Fruit fly (Drosophila melanogaster) whole organism, embryonic: Measurements from ENCODE around the gene CG11178.

Source experiments
- BEAF-32 ChIP-seq: fragments of 200-800 bp; sonication (Bioruptor generic); optimal IDR thresholded peaks from 3 replicates; lab custom pipeline; 2017; ENCODE audit warnings: missing biosample characterization, missing genetic modification characterization, mild to moderate bottlenecking, moderate library complexity, missing genetic modification reagents
- Blimp-1 ChIP-seq: fragments of 200-800 bp; sonication (Bioruptor generic); optimal IDR thresholded peaks from 3 replicates; lab custom pipeline; 2018; ENCODE audit warnings: missing biosample characterization, missing genetic modification characterization, mild to moderate bottlenecking, moderate library complexity, missing genetic modification reagents
- CG11247 ChIP-seq: fragments of 200-800 bp; sonication (Bioruptor generic); IDR thresholded peaks from 2 replicates; pipeline ENCODE4 v1.3.6; 2022; ENCODE audit warnings: missing biosample characterization, missing genetic modification characterization
- CG12071 ChIP-seq: fragments of 200-800 bp; sonication (Bioruptor generic); optimal IDR thresholded peaks from 3 replicates; lab custom pipeline; 2018; ENCODE audit warnings: missing biosample characterization, mild to moderate bottlenecking, missing genetic modification characterization
- CG12236 ChIP-seq: fragments of 200-800 bp; sonication (Bioruptor generic); optimal IDR thresholded peaks from 2 replicates; lab custom pipeline; 2016; ENCODE audit warnings: missing biosample characterization, missing genetic modification characterization
- CG12659 ChIP-seq: fragments of 200-800 bp; sonication (Bioruptor generic); optimal IDR thresholded peaks from 3 replicates; lab custom pipeline; 2017; ENCODE audit warnings: mild to moderate bottlenecking, missing biosample characterization, missing genetic modification reagents, missing genetic modification characterization
- CG13424 ChIP-seq: fragments of 200-800 bp; sonication (Bioruptor generic); optimal IDR thresholded peaks from 2 replicates; lab custom pipeline; 2019; ENCODE audit warnings: missing biosample characterization, mild to moderate bottlenecking, missing genetic modification characterization, moderate library complexity
- CG15011 ChIP-seq: fragments of 200-800 bp; sonication (Bioruptor generic); optimal IDR thresholded peaks from 3 replicates; lab custom pipeline; 2018; ENCODE audit warnings: missing biosample characterization, mild to moderate bottlenecking, missing genetic modification characterization
- CG15479 ChIP-seq: fragments of 200-800 bp; sonication (Bioruptor generic); optimal IDR thresholded peaks from 3 replicates; lab custom pipeline; 2019; ENCODE audit warnings: missing biosample characterization, mild to moderate bottlenecking, missing genetic modification characterization, moderate library complexity
- CG17361 ChIP-seq: fragments of 200-800 bp; sonication (Bioruptor generic); IDR thresholded peaks from 3 replicates; pipeline ENCODE4 v1.3.6; 2022; ENCODE audit warnings: missing biosample characterization, missing genetic modification characterization
- CG17612 ChIP-seq: fragments of 200-800 bp; sonication (Bioruptor generic); IDR thresholded peaks from 2 replicates; pipeline ENCODE4 v1.3.6; 2022; ENCODE audit warnings: missing biosample characterization, missing genetic modification characterization
- CG1792 ChIP-seq: fragments of 200-800 bp; sonication (Bioruptor generic); optimal IDR thresholded peaks from 2 replicates; lab custom pipeline; 2016; ENCODE audit warnings: missing biosample characterization, missing genetic modification characterization
- CG18011 ChIP-seq: fragments of 200-800 bp; sonication (Bioruptor generic); optimal IDR thresholded peaks from 2 replicates; lab custom pipeline; 2017; ENCODE audit warnings: missing biosample characterization, missing genetic modification characterization, mild to moderate bottlenecking, moderate library complexity, missing genotype
- CG30403 ChIP-seq: fragments of 200-800 bp; sonication (Bioruptor generic); optimal IDR thresholded peaks from 3 replicates; lab custom pipeline; 2016; ENCODE audit warnings: missing biosample characterization, missing genetic modification characterization
- CG33557 ChIP-seq: fragments of 200-800 bp; sonication (Bioruptor generic); optimal IDR thresholded peaks from 2 replicates; lab custom pipeline; 2019; ENCODE audit warnings: missing biosample characterization, mild to moderate bottlenecking, missing genetic modification characterization, moderate library complexity
- CG3838 ChIP-seq: fragments of 200-800 bp; sonication (Bioruptor generic); optimal IDR thresholded peaks from 3 replicates; lab custom pipeline; 2016; ENCODE audit warnings: missing biosample characterization, missing genetic modification characterization
- CG3995 ChIP-seq: fragments of 200-800 bp; sonication (Bioruptor generic); optimal IDR thresholded peaks from 3 replicates; lab custom pipeline; 2016; ENCODE audit warnings: missing biosample characterization, missing genetic modification characterization
- CG4730 ChIP-seq: fragments of 200-800 bp; sonication (Bioruptor generic); IDR thresholded peaks from 2 replicates; pipeline ENCODE4 v1.3.6; 2022; ENCODE audit warnings: missing biosample characterization, missing genetic modification characterization
- CG5180 ChIP-seq: fragments of 200-800 bp; sonication (Bioruptor generic); optimal IDR thresholded peaks from 3 replicates; lab custom pipeline; 2017; ENCODE audit warnings: missing biosample characterization, missing genetic modification characterization, mild to moderate bottlenecking, moderate library complexity, missing genetic modification reagents
- CG6689 ChIP-seq: fragments of 200-800 bp; sonication (Bioruptor generic); IDR thresholded peaks from 2 replicates; pipeline ENCODE4 v1.3.6; 2022; ENCODE audit warnings: missing biosample characterization, missing genetic modification characterization
- CG6791 ChIP-seq: fragments of 200-800 bp; sonication (Bioruptor generic); IDR thresholded peaks from 3 replicates; pipeline ENCODE4 v1.3.6; 2022; ENCODE audit warnings: missing biosample characterization, missing genetic modification characterization; ENCODE audit not compliant: partially characterized antibody
- CG6854 ChIP-seq: fragments of 200-800 bp; sonication (Bioruptor generic); optimal IDR thresholded peaks from 3 replicates; lab custom pipeline; 2017; ENCODE audit warnings: missing biosample characterization, mild to moderate bottlenecking, missing genetic modification characterization
- CG8388 ChIP-seq: fragments of 200-800 bp; sonication (Bioruptor generic); optimal IDR thresholded peaks from 2 replicates; lab custom pipeline; 2019; ENCODE audit warnings: missing biosample characterization, mild to moderate bottlenecking, missing genetic modification characterization, moderate library complexity
- CG9437 ChIP-seq: fragments of 200-800 bp; sonication (Bioruptor generic); optimal IDR thresholded peaks from 2 replicates; lab custom pipeline; 2018; ENCODE audit warnings: missing biosample characterization, mild to moderate bottlenecking, missing genetic modification characterization
- Dp ChIP-seq: fragments of 200-800 bp; sonication (Bioruptor generic); optimal IDR thresholded peaks from 2 replicates; lab custom pipeline; 2018; ENCODE audit warnings: missing biosample characterization, mild to moderate bottlenecking, missing genetic modification characterization, moderate library complexity
- E2f1 ChIP-seq: fragments of 200-800 bp; sonication (Bioruptor generic); IDR thresholded peaks from 2 replicates; pipeline ENCODE4 v1.3.6; 2022; ENCODE audit warnings: missing biosample characterization, missing genetic modification characterization
- Fer1 ChIP-seq: fragments of 200-800 bp; sonication (Bioruptor generic); optimal IDR thresholded peaks from 2 replicates; lab custom pipeline; 2017; ENCODE audit warnings: missing biosample characterization, mild to moderate bottlenecking, missing genetic modification characterization
- Meics ChIP-seq: fragments of 200-800 bp; sonication (Bioruptor generic); optimal IDR thresholded peaks from 2 replicates; lab custom pipeline; 2017; ENCODE audit warnings: missing biosample characterization, mild to moderate bottlenecking, missing genetic modification characterization
- Myb ChIP-seq: fragments of 200-800 bp; sonication (Bioruptor generic); optimal IDR thresholded peaks from 2 replicates; lab custom pipeline; 2016; ENCODE audit warnings: missing biosample characterization, missing genetic modification characterization
- Six4 ChIP-seq: fragments of 200-800 bp; sonication (Bioruptor generic); optimal IDR thresholded peaks from 2 replicates; lab custom pipeline; 2016; ENCODE audit warnings: missing biosample characterization, missing genetic modification characterization
- aop ChIP-seq: fragments of 200-800 bp; sonication (Bioruptor generic); IDR thresholded peaks from 2 replicates; pipeline ENCODE4 v1.3.6; 2022; ENCODE audit warnings: missing biosample characterization, missing genetic modification characterization
- ara ChIP-seq: fragments of 200-800 bp; sonication (Bioruptor generic); IDR thresholded peaks from 2 replicates; pipeline ENCODE4 v1.3.6; 2022; ENCODE audit warnings: missing biosample characterization, missing genetic modification characterization
- bcd ChIP-seq: fragments of 200-800 bp; sonication (Bioruptor generic); optimal IDR thresholded peaks from 2 replicates; lab custom pipeline; 2017; ENCODE audit warnings: missing biosample characterization, mild to moderate bottlenecking, missing genetic modification characterization
- caup ChIP-seq: fragments of 200-800 bp; sonication (Bioruptor generic); optimal IDR thresholded peaks from 3 replicates; lab custom pipeline; 2017; ENCODE audit warnings: missing biosample characterization, mild to moderate bottlenecking, missing genetic modification characterization, moderate library complexity; ENCODE audit not compliant: severe bottlenecking
- crol ChIP-seq: fragments of 200-800 bp; sonication (Bioruptor generic); IDR thresholded peaks from 2 replicates; pipeline ENCODE4 v1.3.6; 2022; ENCODE audit warnings: missing biosample characterization, missing genetic modification characterization
- emc ChIP-seq: fragments of 200-800 bp; sonication (Bioruptor generic); optimal IDR thresholded peaks from 2 replicates; lab custom pipeline; 2016; ENCODE audit warnings: missing biosample characterization, missing genetic modification characterization
- gcm ChIP-seq: fragments of 200-800 bp; sonication (Bioruptor generic); optimal IDR thresholded peaks from 2 replicates; lab custom pipeline; 2019; ENCODE audit warnings: missing biosample characterization, mild to moderate bottlenecking, missing genetic modification characterization, moderate library complexity
- jumu ChIP-seq: fragments of 200-800 bp; sonication (Bioruptor generic); optimal IDR thresholded peaks from 3 replicates; lab custom pipeline; 2016; ENCODE audit warnings: missing biosample characterization, missing genetic modification characterization
- kni ChIP-seq: fragments of 200-800 bp; sonication (Bioruptor generic); optimal IDR thresholded peaks from 3 replicates; lab custom pipeline; 2017; ENCODE audit warnings: mild to moderate bottlenecking, missing biosample characterization, missing genetic modification reagents, missing genetic modification characterization
- ro ChIP-seq: fragments of 200-800 bp; sonication (Bioruptor generic); IDR thresholded peaks from 2 replicates; pipeline ENCODE4 v1.3.6; 2022; ENCODE audit warnings: missing biosample characterization, missing genetic modification characterization
- sob ChIP-seq: fragments of 200-800 bp; sonication (Bioruptor generic); IDR thresholded peaks from 2 replicates; pipeline ENCODE4 v1.3.6; 2022; ENCODE audit warnings: missing biosample characterization, missing genetic modification characterization
- tap ChIP-seq: fragments of 200-800 bp; optimal IDR thresholded peaks from 3 replicates; lab custom pipeline; 2019; ENCODE audit warnings: missing biosample characterization, mild to moderate bottlenecking, missing genetic modification characterization, moderate library complexity
- tin ChIP-seq: fragments of 200-800 bp; sonication (Bioruptor generic); optimal IDR thresholded peaks from 3 replicates; lab custom pipeline; 2016; ENCODE audit warnings: missing biosample characterization, missing genetic modification characterization
- toy ChIP-seq: fragments of 200-800 bp; sonication (Bioruptor generic); IDR thresholded peaks from 2 replicates; pipeline ENCODE4 v1.3.6; 2022; ENCODE audit warnings: missing biosample characterization, missing genetic modification characterization
- trem ChIP-seq: fragments of 200-800 bp; optimal IDR thresholded peaks from 3 replicates; lab custom pipeline; 2019; ENCODE audit warnings: missing biosample characterization, mild to moderate bottlenecking, missing genetic modification characterization, moderate library complexity
- ttk ChIP-seq: fragments of 200-800 bp; sonication (Bioruptor generic); IDR thresholded peaks from 2 replicates; pipeline ENCODE4 v2.1.2; 2022; ENCODE audit warnings: missing biosample characterization, missing genetic modification characterization
- unc-4 ChIP-seq: fragments of 200-800 bp; sonication (Bioruptor generic); IDR thresholded peaks from 2 replicates; pipeline ENCODE4 v1.3.6; 2022; ENCODE audit warnings: missing biosample characterization, missing genetic modification characterization; ENCODE audit not compliant: partially characterized antibody
- unpg ChIP-seq: fragments of 200-800 bp; sonication (Bioruptor generic); optimal IDR thresholded peaks from 3 replicates; lab custom pipeline; 2018; ENCODE audit warnings: missing biosample characterization, mild to moderate bottlenecking, missing genetic modification characterization, moderate library complexity
- zen ChIP-seq: fragments of 200-800 bp; sonication (Bioruptor generic); optimal IDR thresholded peaks from 3 replicates; lab custom pipeline; 2018; ENCODE audit warnings: missing biosample characterization, mild to moderate bottlenecking, missing genetic modification characterization, moderate library complexity

Gene CG11178

DNA sequence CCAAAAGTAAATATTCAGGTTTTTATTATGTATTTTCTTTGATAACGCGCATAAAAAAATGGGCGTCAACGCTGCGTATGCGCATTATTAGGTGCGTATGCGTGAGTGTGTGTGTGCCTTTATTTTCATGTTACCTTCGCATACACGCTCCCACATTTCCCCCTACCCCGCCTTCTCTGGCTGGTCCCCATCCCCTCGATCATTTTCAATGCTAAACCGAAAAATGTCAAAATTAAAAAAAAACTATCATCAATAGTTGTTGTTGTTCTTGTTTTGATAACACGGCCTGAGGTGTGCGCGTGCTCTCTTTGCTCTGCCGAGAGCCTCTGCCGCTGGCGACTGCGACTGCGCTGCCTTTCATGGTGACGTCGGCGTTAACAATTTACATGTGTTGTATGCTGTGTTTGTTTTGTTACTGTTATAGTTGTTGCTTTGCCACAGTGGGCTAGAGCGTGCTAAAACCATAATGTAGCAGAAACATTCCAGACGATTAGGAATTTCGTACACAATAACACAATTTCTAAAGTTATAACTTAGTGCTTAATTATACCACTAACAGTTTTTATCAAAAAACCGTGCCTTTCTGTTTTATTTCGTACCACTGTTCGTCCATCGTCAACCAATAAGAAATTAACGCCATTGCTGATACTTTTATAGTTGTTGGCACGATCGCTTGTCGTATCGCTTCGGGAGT lies 34.7 kb downstream of the CG11178 start (continued):
- TF ChIP-seq CG6854 (GFP tag; lab: Kevin White, UChicago): peak; percentile 98
- peak; percentile 80 for TF ChIP-seq CG3995 (GFP tag; lab: Kevin White, UChicago)
- TF ChIP-seq CG4730 (GFP tag; lab: Robert Waterston, UW): peak; percentile 99
- peak; percentile 93 for TF ChIP-seq CG5180
- TF ChIP-seq CG11247 (GFP tag; lab: Robert Waterston, UW): peak; percentile 99
- peak; percentile 95 for TF ChIP-seq aop (GFP tag; lab: Robert Waterston, UW)
- peak; percentile 98 for TF ChIP-seq gcm (GFP tag; lab: Kevin White, UChicago)
- peak; percentile 99 for TF ChIP-seq unpg
- peak; percentile 98 for TF ChIP-seq CG30403 (GFP tag; lab: Kevin White, UChicago)
- peak; percentile 93 for TF ChIP-seq CG9437 (GFP tag; lab: Kevin White, UChicago)
- peak; percentile 99 for TF ChIP-seq CG6689 (GFP tag; lab: Robert Waterston, UW)
- peak; percentile 97 for TF ChIP-seq CG8388 (GFP tag; lab: Kevin White, UChicago)
- TF ChIP-seq bcd: peak; percentile 98
- TF ChIP-seq emc: peak; percentile 96
- peak; percentile 98 for TF ChIP-seq Six4
- TF ChIP-seq kni: peak; percentile 98
- TF ChIP-seq CG12236 (GFP tag; lab: Kevin White, UChicago): peak; percentile 99
- TF ChIP-seq sob (GFP tag; lab: Robert Waterston, UW): peak; percentile 99
- TF ChIP-seq CG13424 (tag; lab: Kevin White, UChicago): peak; percentile 99
- peak; percentile 86 for TF ChIP-seq CG33557 (GFP tag; lab: Kevin White, UChicago)
- peak; percentile 94 for TF ChIP-seq trem (tag; lab: Kevin White, UChicago)
- TF ChIP-seq tap: peak; percentile 99
- peak; percentile 96 for TF ChIP-seq ro (GFP tag; lab: Robert Waterston, UW)
- peak; percentile 99 for TF ChIP-seq CG12071
- peak; percentile 33 for TF ChIP-seq Dp (GFP tag; lab: Kevin White, UChicago)
- TF ChIP-seq tin (GFP tag; lab: Kevin White, UChicago): peak; percentile 99
- TF ChIP-seq Meics (GFP tag; lab: Kevin White, UChicago): peak; percentile 99
- peak; percentile 91 for TF ChIP-seq CG18011 (GFP tag; lab: Kevin White, UChicago)
- peak; percentile 91 for TF ChIP-seq Myb (GFP tag; lab: Kevin White, UChicago)
- peak; percentile 79 for TF ChIP-seq crol (GFP tag; lab: Robert Waterston, UW)
- peak; percentile 98 for TF ChIP-seq caup (GFP tag; lab: Kevin White, UChicago)
- peak; percentile 97 for TF ChIP-seq CG15011 (GFP tag; lab: Kevin White, UChicago)
- TF ChIP-seq CG17361: peak; percentile 92
- TF ChIP-seq E2f1 (GFP tag; lab: Robert Waterston, UW): peak; percentile 99
- TF ChIP-seq CG3838 (GFP tag; lab: Kevin White, UChicago): peak; percentile 97
- TF ChIP-seq toy: peak; percentile 96
- peak; percentile 99 for TF ChIP-seq Fer1
- TF ChIP-seq BEAF-32 (GFP tag; lab: Kevin White, UChicago): peak; percentile 5
- TF ChIP-seq jumu (GFP tag; lab: Kevin White, UChicago): peak; percentile 99
- TF ChIP-seq ttk: peak; percentile 99
- TF ChIP-seq CG12659: peak; percentile 99
- TF ChIP-seq CG1792 (GFP tag; lab: Kevin White, UChicago): peak; percentile 98
- TF ChIP-seq zen (tag; lab: Kevin White, UChicago): peak; percentile 95
- peak; percentile 28 for TF ChIP-seq CG15479 (GFP tag; lab: Kevin White, UChicago)
- TF ChIP-seq CG17612 (GFP tag; lab: Robert Waterston, UW): peak; percentile 97
- TF ChIP-seq unc-4 (GFP tag; lab: Robert Waterston, UW): 0 out of 2 replicates have a peak, but pooled peaks have one; percentile 35
- peak; percentile 99 for TF ChIP-seq ara (GFP tag; lab: Robert Waterston, UW)
- TF ChIP-seq Blimp-1 (GFP tag; lab: Kevin White, UChicago): peak; percentile 98
- TF ChIP-seq CG6791 (GFP tag; lab: Robert Waterston, UW): peak; percentile 75
